Worm (Caenorhabditis elegans) whole organism, L1 larva: ENCODE results near the gene mam-5.

ENCODE experiments used
- C04F5.9 ChIP-seq: sonication (generic microtip); optimal IDR thresholded peaks from 2 replicates; lab custom pipeline; 2016; ENCODE audit warnings: missing genetic modification characterization, missing compliant biosample characterization
- C16A3.4 ChIP-seq: fragments of 150-350 bp; optimal IDR thresholded peaks from 2 replicates; lab custom pipeline; 2014; ENCODE audit warnings: missing biosample characterization, missing genetic modification characterization
- C34B4.2 ChIP-seq: sonication (generic microtip); optimal IDR thresholded peaks from 2 replicates; lab custom pipeline; 2017; ENCODE audit warnings: mild to moderate bottlenecking, missing genetic modification characterization, missing compliant biosample characterization
- F16B12.6 ChIP-seq: fragments of 150-350 bp; optimal IDR thresholded peaks from 2 replicates; lab custom pipeline; 2014; ENCODE audit warnings: missing biosample characterization, missing genetic modification characterization
- Y116A8C.19 ChIP-seq: sonication (generic microtip); optimal IDR thresholded peaks from 2 replicates; lab custom pipeline; 2016; ENCODE audit warnings: missing compliant biosample characterization, missing genetic modification characterization, borderline replicate concordance
- aha-1 ChIP-seq: fragments of 150-350 bp; optimal IDR thresholded peaks from 2 replicates; lab custom pipeline; 2014; ENCODE audit warnings: missing biosample characterization, missing genetic modification characterization
- blmp-1 ChIP-seq: fragments of 150-350 bp; optimal IDR thresholded peaks from 2 replicates; lab custom pipeline; 2014; ENCODE audit warnings: missing biosample characterization, missing genetic modification characterization
- ceh-63 ChIP-seq: fragments of 200-800 bp; sonication (Bioruptor generic); optimal IDR thresholded peaks from 2 replicates; lab custom pipeline; 2018; ENCODE audit warnings: mild to moderate bottlenecking, missing genetic modification characterization, missing compliant biosample characterization
- ceh-8 ChIP-seq: fragments of 200-800 bp; sonication (Bioruptor generic); optimal IDR thresholded peaks from 2 replicates; lab custom pipeline; 2018; ENCODE audit warnings: mild to moderate bottlenecking, missing genetic modification characterization, moderate library complexity, missing compliant biosample characterization
- ceh-82 ChIP-seq, 3 experiments: fragments of 150-350 bp in 1 of 3; sonication (generic microtip) in 2 of 3; optimal IDR thresholded peaks; 2 replicates each; lab custom pipeline; 2014 to 2017; ENCODE audit warnings: missing biosample characterization in 3 of 3, missing genetic modification characterization in 3 of 3
- ceh-88 ChIP-seq: fragments of 200-800 bp; sonication (Bioruptor generic); IDR thresholded peaks from 2 replicates; pipeline ENCODE4 v1.3.6; 2022; ENCODE audit warnings: missing genetic modification characterization, missing compliant biosample characterization
- dpl-1 ChIP-seq, 3 experiments: fragments of 150-350 bp in 2 of 3; sonication (generic microtip) in 1 of 3; optimal IDR thresholded peaks; 2 replicates each; lab custom pipeline; 2014 to 2017; ENCODE audit warnings: missing biosample characterization in 3 of 3, missing genetic modification characterization in 3 of 3, missing genetic modification reagents in 3 of 3
- dsc-1 ChIP-seq: sonication (generic microtip); optimal IDR thresholded peaks from 2 replicates; lab custom pipeline; 2016; ENCODE audit warnings: mild to moderate bottlenecking, missing genetic modification characterization, missing compliant biosample characterization
- efl-3 ChIP-seq: fragments of 200-800 bp; sonication (Bioruptor generic); optimal IDR thresholded peaks from 2 replicates; lab custom pipeline; 2018; ENCODE audit warnings: mild to moderate bottlenecking, missing genetic modification characterization, missing compliant biosample characterization
- egl-13 ChIP-seq: sonication (generic microtip); optimal IDR thresholded peaks from 2 replicates; lab custom pipeline; 2016; ENCODE audit warnings: missing genotype, missing genetic modification reagents, missing genetic modification characterization, missing compliant biosample characterization
- elt-2 ChIP-seq: sonication (generic microtip); optimal IDR thresholded peaks from 2 replicates; lab custom pipeline; 2016; ENCODE audit warnings: missing genetic modification characterization, mild to moderate bottlenecking, inconsistent platforms, missing compliant biosample characterization, missing genetic modification reagents
- elt-3 ChIP-seq, 6 experiments: fragments of 150-350 bp in 1 of 6; sonication (generic microtip); optimal IDR thresholded peaks; 2 replicates each; lab custom pipeline; 2017 to 2018; ENCODE audit warnings: missing biosample characterization in 6 of 6, missing genetic modification characterization in 6 of 6, inconsistent platforms in 1 of 6
- fkh-10 ChIP-seq: sonication (generic microtip); optimal IDR thresholded peaks from 2 replicates; lab custom pipeline; 2017; ENCODE audit warnings: missing biosample characterization, missing genetic modification reagents, missing genetic modification characterization
- fkh-8 ChIP-seq: sonication (generic microtip); optimal IDR thresholded peaks from 2 replicates; lab custom pipeline; 2016; ENCODE audit warnings: mild to moderate bottlenecking, missing genetic modification characterization, missing compliant biosample characterization
- fos-1 ChIP-seq: fragments of 150-350 bp; optimal IDR thresholded peaks from 2 replicates; lab custom pipeline; 2014; ENCODE audit warnings: missing biosample characterization, missing genetic modification characterization
- grh-1 ChIP-seq: fragments of 200-800 bp; sonication (Bioruptor generic); IDR thresholded peaks from 2 replicates; pipeline ENCODE4 v1.3.6; 2022; ENCODE audit warnings: missing genetic modification reagents, missing genetic modification characterization, missing compliant biosample characterization
- hlh-17 ChIP-seq: fragments of 200-800 bp; sonication (Bioruptor generic); optimal IDR thresholded peaks from 2 replicates; lab custom pipeline; 2018; ENCODE audit warnings: missing genetic modification characterization, mild to moderate bottlenecking, missing compliant biosample characterization, moderate library complexity, borderline replicate concordance
- irx-1 ChIP-seq: sonication (generic microtip); optimal IDR thresholded peaks from 2 replicates; lab custom pipeline; 2016; ENCODE audit warnings: missing genetic modification characterization, missing compliant biosample characterization
- isw-1 ChIP-seq: fragments of 200-800 bp; sonication (Bioruptor generic); IDR thresholded peaks from 2 replicates; pipeline ENCODE4 v1.3.6; 2022; ENCODE audit warnings: missing genetic modification characterization, missing compliant biosample characterization
- jun-1 ChIP-seq: fragments of 150-350 bp; optimal IDR thresholded peaks from 2 replicates; lab custom pipeline; 2014; ENCODE audit warnings: missing biosample characterization, missing genetic modification reagents, missing genetic modification characterization
- lin-13 ChIP-seq: fragments of 150-350 bp; optimal IDR thresholded peaks from 2 replicates; lab custom pipeline; 2014; ENCODE audit warnings: missing biosample characterization, missing genetic modification reagents, missing genetic modification characterization
- lin-14 ChIP-seq: fragments of 200-800 bp; sonication (Bioruptor generic); optimal IDR thresholded peaks from 2 replicates; lab custom pipeline; 2018; ENCODE audit warnings: mild to moderate bottlenecking, missing genetic modification characterization, moderate library complexity, missing compliant biosample characterization
- lin-15B ChIP-seq: fragments of 150-350 bp; sonication (generic microtip); optimal IDR thresholded peaks from 3 replicates; lab custom pipeline; 2014; ENCODE audit warnings: missing biosample characterization, missing genetic modification characterization
- lsy-2 ChIP-seq, 2 experiments: fragments of 150-350 bp; optimal IDR thresholded peaks; 2 replicates each; lab custom pipeline; 2014; ENCODE audit warnings: missing biosample characterization in 2 of 2, missing genetic modification characterization in 2 of 2
- mab-9 ChIP-seq: fragments of 200-800 bp; sonication (Bioruptor generic); IDR thresholded peaks from 2 replicates; pipeline ENCODE4 v1.3.6; 2022; ENCODE audit warnings: missing genetic modification reagents, missing genetic modification characterization, missing compliant biosample characterization
- mdl-1 ChIP-seq, 2 experiments: fragments of 150-350 bp; optimal IDR thresholded peaks; 2 replicates each; lab custom pipeline; 2014 to 2017; ENCODE audit warnings: missing biosample characterization in 2 of 2, missing genetic modification characterization in 2 of 2, inconsistent platforms in 1 of 2
- mef-2 ChIP-seq: fragments of 150-350 bp; optimal IDR thresholded peaks from 2 replicates; lab custom pipeline; 2014; ENCODE audit warnings: missing biosample characterization, missing genetic modification characterization
- nhr-237 ChIP-seq: fragments of 150-350 bp; optimal IDR thresholded peaks from 2 replicates; lab custom pipeline; 2014; ENCODE audit warnings: missing biosample characterization, missing genetic modification characterization
- nhr-28 ChIP-seq: fragments of 150-350 bp; optimal IDR thresholded peaks from 2 replicates; lab custom pipeline; 2014; ENCODE audit warnings: missing biosample characterization, missing genetic modification characterization
- nhr-47 ChIP-seq: sonication (generic microtip); optimal IDR thresholded peaks from 2 replicates; lab custom pipeline; 2016; ENCODE audit warnings: mild to moderate bottlenecking, missing genetic modification characterization, moderate library complexity, missing compliant biosample characterization
- nhr-76 ChIP-seq: sonication (generic microtip); optimal IDR thresholded peaks from 2 replicates; lab custom pipeline; 2017; ENCODE audit warnings: missing biosample characterization, missing genetic modification characterization
- nhr-90 ChIP-seq: sonication (generic microtip); optimal IDR thresholded peaks from 2 replicates; lab custom pipeline; 2016; ENCODE audit warnings: mild to moderate bottlenecking, missing genetic modification characterization, missing compliant biosample characterization; ENCODE audit not compliant: poor library complexity
- pag-3 ChIP-seq: sonication (generic microtip); optimal IDR thresholded peaks from 2 replicates; lab custom pipeline; 2017; ENCODE audit warnings: missing genetic modification characterization, mild to moderate bottlenecking, missing compliant biosample characterization, antibody characterized with exemption, borderline replicate concordance; ENCODE audit not compliant: insufficient read depth
- pax-3 ChIP-seq: fragments of 200-800 bp; sonication (Bioruptor generic); optimal IDR thresholded peaks from 2 replicates; lab custom pipeline; 2018; ENCODE audit warnings: mild to moderate bottlenecking, missing genetic modification characterization, moderate library complexity, missing compliant biosample characterization
- pqm-1 ChIP-seq: sonication (generic microtip); optimal IDR thresholded peaks from 3 replicates; lab custom pipeline; 2017; ENCODE audit warnings: missing biosample characterization, missing genetic modification characterization
- rnt-1 ChIP-seq: sonication (generic microtip); optimal IDR thresholded peaks from 2 replicates; lab custom pipeline; 2016; ENCODE audit warnings: mild to moderate bottlenecking, missing genetic modification characterization, moderate library complexity, missing compliant biosample characterization
- snpc-4 ChIP-seq: fragments of 150-350 bp; optimal IDR thresholded peaks from 2 replicates; lab custom pipeline; 2014; ENCODE audit warnings: missing biosample characterization, missing genetic modification characterization
- swsn-7 ChIP-seq: sonication (generic microtip); optimal IDR thresholded peaks from 2 replicates; lab custom pipeline; 2016; ENCODE audit warnings: missing genetic modification characterization, missing compliant biosample characterization
- tlp-1 ChIP-seq: fragments of 150-350 bp; optimal IDR thresholded peaks from 2 replicates; lab custom pipeline; 2014; ENCODE audit warnings: missing biosample characterization, missing genetic modification characterization
- unc-130 ChIP-seq: fragments of 150-350 bp; optimal IDR thresholded peaks from 2 replicates; lab custom pipeline; 2017; ENCODE audit warnings: missing biosample characterization, missing genetic modification characterization, inconsistent platforms
- unc-62 ChIP-seq: fragments of 150-350 bp; optimal IDR thresholded peaks from 2 replicates; lab custom pipeline; 2014; ENCODE audit warnings: missing biosample characterization, missing genetic modification reagents, missing genetic modification characterization
- unc-98 ChIP-seq: fragments of 200-800 bp; sonication (Bioruptor generic); IDR thresholded peaks from 2 replicates; pipeline ENCODE4 v1.3.6; 2022; ENCODE audit warnings: missing genetic modification characterization, missing compliant biosample characterization
- vab-15 ChIP-seq: sonication (generic microtip); optimal IDR thresholded peaks from 2 replicates; lab custom pipeline; 2017; ENCODE audit warnings: missing genotype, mild to moderate bottlenecking, missing genetic modification characterization, missing compliant biosample characterization
- xbp-1 ChIP-seq: sonication (generic microtip); optimal IDR thresholded peaks from 2 replicates; lab custom pipeline; 2016; ENCODE audit warnings: missing genetic modification characterization, missing compliant biosample characterization
- zag-1 ChIP-seq: fragments of 150-350 bp; optimal IDR thresholded peaks from 2 replicates; lab custom pipeline; 2014; ENCODE audit warnings: missing biosample characterization, missing genetic modification characterization
- ztf-11 ChIP-seq, 2 experiments: sonication (generic microtip); optimal IDR thresholded peaks; 2 replicates each; lab custom pipeline; 2016 to 2017; ENCODE audit warnings: missing genetic modification characterization in 2 of 2, missing biosample characterization in 1 of 2, missing compliant biosample characterization in 1 of 2
- ztf-4 ChIP-seq: fragments of 150-350 bp; optimal IDR thresholded peaks from 2 replicates; lab custom pipeline; 2014; ENCODE audit warnings: missing biosample characterization, missing genetic modification characterization

The mam-5 gene

DNA sequence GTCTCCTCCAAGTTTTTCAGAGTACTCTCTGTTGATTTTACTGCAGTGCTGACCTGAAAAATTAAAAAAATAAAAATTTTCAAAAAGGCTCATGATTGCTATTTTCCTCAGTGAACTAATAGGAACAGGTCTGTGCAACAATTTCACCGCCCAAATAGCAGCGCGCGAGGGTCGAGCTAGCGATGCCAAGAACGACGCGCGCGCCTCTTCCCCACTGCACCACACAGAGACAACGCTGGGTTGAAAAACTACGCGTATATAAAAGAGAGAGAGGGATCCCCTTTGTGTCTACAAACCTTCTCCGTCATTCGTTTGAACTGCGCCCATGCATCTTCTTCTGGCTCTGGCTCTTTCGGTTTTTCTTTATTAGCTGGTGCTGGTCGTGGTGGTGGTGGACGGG, 17.6 kb downstream of the mam-5 start (continued):
- TF ChIP-seq ceh-82 (tag; optimal IDR thresholded peaks at IDR 0.05; lab: Kevin White, UChicago) (peak; percentile 43 to 76 (median 72)), vab-15 (tag; lab: Kevin White, UChicago) (no peak), fkh-10 (no peak), lin-13 (GFP tag; lab: Kevin White, UChicago) (no peak), C16A3.4 (tag; lab: Kevin White, UChicago) (peak; percentile 54), elt-3 (tag; optimal IDR thresholded peaks at IDR 0.05; lab: Kevin White, UChicago) (no peak), ceh-63 (GFP tag; lab: Kevin White, UChicago) (peak; percentile 24), nhr-47 (tag; lab: Kevin White, UChicago) (peak; percentile 69), xbp-1 (tag; lab: Kevin White, UChicago) (peak; percentile 54), C04F5.9 (peak; percentile 22), isw-1 (no peak), lin-15B (tag; lab: Kevin White, UChicago) (peak; percentile 36), mdl-1 (tag; optimal IDR thresholded peaks at IDR 0.05; lab: Kevin White, UChicago) (peak in 1 of 2 experiments; percentile 35), ztf-11 (tag; optimal IDR thresholded peaks at IDR 0.05; lab: Kevin White, UChicago) (no peak), lsy-2 (tag; optimal IDR thresholded peaks at IDR 0.05; lab: Kevin White, UChicago) (peak; percentile 49 to 52), ztf-4 (no peak), grh-1 (GFP tag; lab: Robert Waterston, UW) (peak; percentile 31; the same call in 1 of the 2 replicates), unc-98 (GFP tag; lab: Robert Waterston, UW) (no peak), dsc-1 (peak; percentile 63), aha-1 (tag; lab: Kevin White, UChicago) (no peak), hlh-17 (GFP tag; lab: Kevin White, UChicago) (no peak), mef-2 (tag; lab: Kevin White, UChicago) (no peak), ceh-88 (GFP tag; lab: Robert Waterston, UW) (0 out of 2 replicates have a peak, but pooled peaks have one; percentile 44), C34B4.2 (tag; lab: Kevin White, UChicago) (no peak), Y116A8C.19 (no peak), blmp-1 (tag; lab: Kevin White, UChicago) (no peak), dpl-1 (GFP tag; optimal IDR thresholded peaks at IDR 0.05; lab: Kevin White, UChicago) (peak in 2 of 3 experiments; percentile 45 to 46), tlp-1 (no peak), pqm-1 (no peak), unc-62 (no peak), irx-1 (tag; lab: Kevin White, UChicago) (peak; percentile 2), ceh-8 (GFP tag; lab: Kevin White, UChicago) (peak; percentile 17), snpc-4 (tag; lab: Kevin White, UChicago) (peak; percentile 10), unc-130 (tag; lab: Kevin White, UChicago) (peak; percentile 77), nhr-90 (tag; lab: Kevin White, UChicago) (peak; percentile 47), F16B12.6 (tag; lab: Kevin White, UChicago) (peak; percentile 30), nhr-237 (no peak), egl-13 (tag; lab: Kevin White, UChicago) (peak; percentile 37), swsn-7 (tag; lab: Kevin White, UChicago) (peak; percentile 72), lin-14 (GFP tag; lab: Kevin White, UChicago) (peak; percentile 76), elt-2 (tag; lab: Kevin White, UChicago) (no peak), fos-1 (peak; percentile 15), efl-3 (GFP tag; lab: Kevin White, UChicago) (no peak), zag-1 (no peak), rnt-1 (tag; lab: Kevin White, UChicago) (peak; percentile 76), fkh-8 (tag; lab: Kevin White, UChicago) (peak; percentile 48), jun-1 (tag; lab: Kevin White, UChicago) (peak; percentile 4), pag-3 (tag; lab: Kevin White, UChicago) (no peak), pax-3 (peak; percentile 47), mab-9 (GFP tag; lab: Robert Waterston, UW) (0 out of 2 replicates have a peak, but pooled peaks have one; percentile 33), nhr-76 (tag; lab: Kevin White, UChicago) (no peak), nhr-28 (tag; lab: Kevin White, UChicago) (no peak)
